Worm (Caenorhabditis elegans) whole organism, L4 larva: ENCODE results near the gene Y54G2A.45.
A peak's percentile ranks its signal among the peaks of the same experiment; 100 is the strongest.

Source experiments
- F37D6.2 ChIP-seq: sonication (generic microtip); optimal IDR thresholded peaks from 2 replicates; lab custom pipeline; 2016; ENCODE audit warnings: mild to moderate bottlenecking, missing genetic modification characterization, missing compliant biosample characterization
- ama-1 ChIP-seq: fragments of 150-350 bp; optimal IDR thresholded peaks from 2 replicates; lab custom pipeline; 2014; ENCODE audit warnings: inconsistent platforms, mixed read lengths
- duxl-1 ChIP-seq: sonication (generic microtip); optimal IDR thresholded peaks from 2 replicates; lab custom pipeline; 2016; ENCODE audit warnings: mild to moderate bottlenecking, missing genetic modification characterization, moderate library complexity, missing compliant biosample characterization; ENCODE audit not compliant: poor library complexity
- hlh-30 ChIP-seq: sonication (generic microtip); optimal IDR thresholded peaks from 2 replicates; lab custom pipeline; 2017; ENCODE audit warnings: antibody characterized with exemption, mild to moderate bottlenecking, missing genetic modification characterization, missing compliant biosample characterization; ENCODE audit not compliant: insufficient read depth
- lsy-2 ChIP-seq, 2 experiments: fragments of 150-350 bp in 1 of 2; sonication (generic microtip) in 1 of 2; optimal IDR thresholded peaks; 2 replicates each; lab custom pipeline; 2014 to 2017; ENCODE audit warnings: missing biosample characterization in 2 of 2, missing genetic modification characterization in 2 of 2
- nhr-76 ChIP-seq: fragments of 150-350 bp; optimal IDR thresholded peaks from 2 replicates; lab custom pipeline; 2014; ENCODE audit warnings: missing biosample characterization, missing genetic modification characterization
- pqm-1 ChIP-seq: sonication (generic microtip); optimal IDR thresholded peaks from 2 replicates; lab custom pipeline; 2017; ENCODE audit warnings: missing biosample characterization, missing genetic modification characterization
- snpc-4 ChIP-seq: fragments of 150-350 bp; optimal IDR thresholded peaks from 2 replicates; lab custom pipeline; 2014; ENCODE audit warnings: missing biosample characterization, missing genetic modification characterization
- unc-39 ChIP-seq: sonication (generic microtip); optimal IDR thresholded peaks from 2 replicates; lab custom pipeline; 2017; ENCODE audit warnings: missing biosample characterization, missing genetic modification characterization

ce11 chrIV:2765048-2765708 lies 40.5 kb upstream of the Y54G2A.45 start:
- TF ChIP-seq lsy-2 (tag; optimal IDR thresholded peaks at IDR 0.05; lab: Kevin White, UChicago): no peak
- no peak for TF ChIP-seq snpc-4 (tag; lab: Kevin White, UChicago)
- no peak for TF ChIP-seq nhr-76 (tag; lab: Kevin White, UChicago)
- no peak for TF ChIP-seq F37D6.2 (tag; lab: Kevin White, UChicago)
- TF ChIP-seq hlh-30: no peak
- no peak for TF ChIP-seq unc-39
- peak; percentile 86 for TF ChIP-seq ama-1
- TF ChIP-seq pqm-1 (tag; lab: Kevin White, UChicago): no peak
- peak; percentile 55 for TF ChIP-seq duxl-1 (tag; lab: Kevin White, UChicago)
